Fruit fly (Drosophila melanogaster) whole organism, embryonic: ENCODE measurements around the gene CG14545.

Experiments used
- Atf6 ChIP-seq: fragments of 200-800 bp; sonication (Bioruptor generic); IDR thresholded peaks from 2 replicates; pipeline ENCODE4 v1.3.6; 2022; ENCODE audit warnings: missing biosample characterization, missing genetic modification characterization
- CG12155 ChIP-seq: fragments of 200-800 bp; sonication (Bioruptor generic); optimal IDR thresholded peaks from 3 replicates; lab custom pipeline; 2016; ENCODE audit warnings: missing biosample characterization, missing genetic modification characterization
- CG12391 ChIP-seq: fragments of 200-800 bp; sonication (Bioruptor generic); optimal IDR thresholded peaks from 3 replicates; lab custom pipeline; 2018; ENCODE audit warnings: missing biosample characterization, mild to moderate bottlenecking, missing genetic modification characterization, moderate library complexity
- CG14050 ChIP-seq: fragments of 200-800 bp; sonication (Bioruptor generic); IDR thresholded peaks from 3 replicates; pipeline ENCODE4 v1.3.6; 2022; ENCODE audit warnings: missing biosample characterization, missing genetic modification characterization
- CG14860 ChIP-seq: fragments of 200-800 bp; sonication (Bioruptor generic); IDR thresholded peaks from 3 replicates; pipeline ENCODE4 v1.3.6; 2022; ENCODE audit warnings: missing biosample characterization, missing genetic modification characterization; ENCODE audit not compliant: partially characterized antibody
- CG15514 ChIP-seq: fragments of 200-800 bp; sonication (Bioruptor generic); optimal IDR thresholded peaks from 3 replicates; lab custom pipeline; 2017; ENCODE audit warnings: missing biosample characterization, missing genetic modification characterization, mild to moderate bottlenecking, moderate library complexity, missing genetic modification reagents
- CG1603 ChIP-seq: fragments of 200-800 bp; sonication (Bioruptor generic); optimal IDR thresholded peaks from 2 replicates; lab custom pipeline; 2019; ENCODE audit warnings: missing biosample characterization, mild to moderate bottlenecking, missing genetic modification characterization, moderate library complexity
- CG17359 ChIP-seq: fragments of 200-800 bp; sonication (Bioruptor generic); optimal IDR thresholded peaks from 3 replicates; lab custom pipeline; 2018; ENCODE audit warnings: missing biosample characterization, mild to moderate bottlenecking, missing genetic modification characterization, moderate library complexity
- CG17912 ChIP-seq: fragments of 200-800 bp; sonication (Bioruptor generic); optimal IDR thresholded peaks from 2 replicates; lab custom pipeline; 2018; ENCODE audit warnings: missing biosample characterization, mild to moderate bottlenecking, missing genetic modification characterization
- CG18262 ChIP-seq: fragments of 200-800 bp; optimal IDR thresholded peaks from 3 replicates; lab custom pipeline; 2019; ENCODE audit warnings: missing biosample characterization, mild to moderate bottlenecking, missing genetic modification characterization, moderate library complexity
- CG2120 ChIP-seq: fragments of 200-800 bp; sonication (Bioruptor generic); optimal IDR thresholded peaks from 3 replicates; lab custom pipeline; 2016; ENCODE audit warnings: missing biosample characterization, missing genetic modification characterization
- CG3065 ChIP-seq: fragments of 200-800 bp; sonication (Bioruptor generic); optimal IDR thresholded peaks from 2 replicates; lab custom pipeline; 2016; ENCODE audit warnings: missing biosample characterization, missing genetic modification characterization
- CG3407 ChIP-seq: fragments of 200-800 bp; sonication (Bioruptor generic); optimal IDR thresholded peaks from 2 replicates; lab custom pipeline; 2018; ENCODE audit warnings: missing biosample characterization, mild to moderate bottlenecking, missing genetic modification characterization
- CG34224 ChIP-seq: fragments of 200-800 bp; sonication (Bioruptor generic); IDR thresholded peaks from 3 replicates; pipeline ENCODE4 v1.3.6; 2022; ENCODE audit warnings: missing biosample characterization, missing genetic modification characterization; ENCODE audit not compliant: partially characterized antibody
- CG4282 ChIP-seq: fragments of 200-800 bp; sonication (Bioruptor generic); optimal IDR thresholded peaks from 2 replicates; lab custom pipeline; 2016; ENCODE audit warnings: missing biosample characterization, missing genetic modification characterization
- CG4328 ChIP-seq: fragments of 200-800 bp; sonication (Bioruptor generic); optimal IDR thresholded peaks from 3 replicates; lab custom pipeline; 2017; ENCODE audit warnings: missing biosample characterization, missing genetic modification reagents, missing genetic modification characterization
- CG5180 ChIP-seq: fragments of 200-800 bp; sonication (Bioruptor generic); optimal IDR thresholded peaks from 3 replicates; lab custom pipeline; 2017; ENCODE audit warnings: missing biosample characterization, missing genetic modification characterization, mild to moderate bottlenecking, moderate library complexity, missing genetic modification reagents
- CG6272 ChIP-seq: fragments of 200-800 bp; sonication (Bioruptor generic); IDR thresholded peaks from 2 replicates; pipeline ENCODE4 v1.3.6; 2022; ENCODE audit warnings: missing biosample characterization, missing genetic modification characterization
- CG7963 ChIP-seq: fragments of 200-800 bp; sonication (Bioruptor generic); IDR thresholded peaks from 3 replicates; pipeline ENCODE4 v1.3.6; 2022; ENCODE audit warnings: missing biosample characterization, missing genetic modification characterization; ENCODE audit not compliant: partially characterized antibody
- CG8478 ChIP-seq: fragments of >200 bp; optimal IDR thresholded peaks from 2 replicates; lab custom pipeline; 2018
- CG9797 ChIP-seq: fragments of 200-800 bp; sonication (Bioruptor generic); optimal IDR thresholded peaks from 3 replicates; lab custom pipeline; 2018; ENCODE audit warnings: missing biosample characterization, mild to moderate bottlenecking, missing genetic modification characterization
- CoRest ChIP-seq: fragments of 200-800 bp; sonication (Bioruptor generic); optimal IDR thresholded peaks from 3 replicates; lab custom pipeline; 2018; ENCODE audit warnings: missing biosample characterization, mild to moderate bottlenecking, missing genetic modification characterization, moderate library complexity
- Dek ChIP-seq: fragments of 200-800 bp; sonication (Bioruptor generic); optimal IDR thresholded peaks from 3 replicates; lab custom pipeline; 2019; ENCODE audit warnings: missing biosample characterization, mild to moderate bottlenecking, missing genetic modification characterization, moderate library complexity
- Doc2 ChIP-seq: fragments of 200-800 bp; sonication (Bioruptor generic); IDR thresholded peaks from 2 replicates; pipeline ENCODE4 v1.3.6; 2022; ENCODE audit warnings: missing biosample characterization, missing genetic modification characterization
- Doc3 ChIP-seq: fragments of 200-800 bp; sonication (Bioruptor generic); IDR thresholded peaks from 3 replicates; pipeline ENCODE4 v1.3.6; 2022; ENCODE audit warnings: missing biosample characterization, missing genetic modification characterization; ENCODE audit not compliant: partially characterized antibody
- Drgx ChIP-seq: fragments of 200-800 bp; sonication (Bioruptor generic); IDR thresholded peaks from 2 replicates; pipeline ENCODE4 v1.3.6; 2022; ENCODE audit warnings: missing biosample characterization, missing genetic modification characterization
- Ets97D ChIP-seq: fragments of 200-800 bp; sonication (Bioruptor generic); optimal IDR thresholded peaks from 3 replicates; lab custom pipeline; 2016; ENCODE audit warnings: missing biosample characterization, missing genetic modification characterization
- Hmr ChIP-seq: fragments of 200-800 bp; sonication (Bioruptor generic); optimal IDR thresholded peaks from 3 replicates; lab custom pipeline; 2017; ENCODE audit warnings: mild to moderate bottlenecking, missing biosample characterization, missing genetic modification reagents, missing genetic modification characterization
- Max ChIP-seq: fragments of 200-800 bp; sonication (Bioruptor generic); optimal IDR thresholded peaks from 2 replicates; lab custom pipeline; 2016; ENCODE audit warnings: missing biosample characterization, mild to moderate bottlenecking, missing genetic modification characterization
- NfI ChIP-seq: fragments of 200-800 bp; sonication (Bioruptor generic); optimal IDR thresholded peaks from 3 replicates; lab custom pipeline; 2018; ENCODE audit warnings: missing biosample characterization, mild to moderate bottlenecking, missing genetic modification characterization, moderate library complexity
- Opbp ChIP-seq: fragments of 200-800 bp; sonication (Bioruptor generic); IDR thresholded peaks from 3 replicates; pipeline ENCODE4 v1.3.6; 2022; ENCODE audit warnings: missing biosample characterization, missing genetic modification characterization; ENCODE audit not compliant: partially characterized antibody
- Xbp1 ChIP-seq: fragments of 200-800 bp; sonication (Bioruptor generic); optimal IDR thresholded peaks from 3 replicates; lab custom pipeline; 2016; ENCODE audit warnings: missing biosample characterization, mild to moderate bottlenecking, missing genetic modification characterization
- ato ChIP-seq: fragments of 200-800 bp; sonication (Bioruptor generic); IDR thresholded peaks from 2 replicates; pipeline ENCODE4 v1.3.6; 2022; ENCODE audit warnings: missing biosample characterization, missing genetic modification characterization; ENCODE audit not compliant: partially characterized antibody
- cg ChIP-seq: fragments of 200-800 bp; sonication (Bioruptor generic); optimal IDR thresholded peaks from 3 replicates; lab custom pipeline; 2019; ENCODE audit warnings: missing biosample characterization, mild to moderate bottlenecking, missing genetic modification characterization, moderate library complexity
- chinmo ChIP-seq: fragments of 200-800 bp; sonication (Bioruptor generic); IDR thresholded peaks from 4 replicates; pipeline ENCODE4 v1.3.6; 2022; ENCODE audit warnings: missing biosample characterization, missing genetic modification characterization; ENCODE audit not compliant: partially characterized antibody
- chn ChIP-seq: fragments of 200-800 bp; sonication (Bioruptor generic); optimal IDR thresholded peaks from 2 replicates; lab custom pipeline; 2016; ENCODE audit warnings: missing biosample characterization, missing genetic modification characterization
- ci ChIP-seq: fragments of 200-800 bp; sonication (Bioruptor generic); IDR thresholded peaks from 3 replicates; pipeline ENCODE4 v1.3.6; 2022; ENCODE audit warnings: missing biosample characterization, missing genetic modification characterization
- da ChIP-seq: fragments of 200-800 bp; sonication (Bioruptor generic); optimal IDR thresholded peaks from 2 replicates; lab custom pipeline; 2016; ENCODE audit warnings: missing biosample characterization, missing genetic modification characterization
- nerfin-2 ChIP-seq: fragments of 200-800 bp; sonication (Bioruptor generic); IDR thresholded peaks from 2 replicates; pipeline ENCODE4 v1.3.6; 2022; ENCODE audit warnings: missing biosample characterization, missing genetic modification characterization; ENCODE audit not compliant: partially characterized antibody
- pho ChIP-seq: fragments of 200-800 bp; sonication (Bioruptor generic); optimal IDR thresholded peaks from 2 replicates; lab custom pipeline; 2016; ENCODE audit warnings: missing biosample characterization, missing genetic modification characterization
- phol ChIP-seq: fragments of 200-800 bp; sonication (Bioruptor generic); optimal IDR thresholded peaks from 3 replicates; lab custom pipeline; 2018; ENCODE audit warnings: missing biosample characterization, mild to moderate bottlenecking, missing genetic modification characterization, moderate library complexity
- pita ChIP-seq: fragments of 200-800 bp; sonication (Bioruptor generic); optimal IDR thresholded peaks from 2 replicates; lab custom pipeline; 2017; ENCODE audit warnings: missing biosample characterization, mild to moderate bottlenecking, missing genetic modification characterization
- prd ChIP-seq, 3 experiments: fragments of >200 bp in 2 of 3; fragments of 200-800 bp in 1 of 3; sonication (Bioruptor generic) in 1 of 3; optimal IDR thresholded peaks in 2 of 3; IDR thresholded peaks in 1 of 3; 2 replicates in 2 of 3; 3 replicates in 1 of 3; pipeline versions ENCODE4 v1.3.6 to Lab custom; 2017 to 2022; ENCODE audit warnings: missing biosample characterization in 1 of 3, missing genetic modification characterization in 1 of 3
- row ChIP-seq: fragments of 200-800 bp; sonication (Bioruptor generic); IDR thresholded peaks from 3 replicates; pipeline ENCODE4 v1.3.6; 2022; ENCODE audit warnings: missing biosample characterization, missing genetic modification characterization
- sr ChIP-seq: fragments of 200-800 bp; sonication (Bioruptor generic); IDR thresholded peaks from 3 replicates; pipeline ENCODE4 v1.3.6; 2022; ENCODE audit warnings: missing biosample characterization, missing genetic modification characterization
- tna ChIP-seq: fragments of 200-800 bp; sonication (Bioruptor generic); IDR thresholded peaks from 2 replicates; pipeline ENCODE4 v1.3.6; 2022; ENCODE audit warnings: missing biosample characterization, missing genetic modification characterization; ENCODE audit not compliant: partially characterized antibody
- trh ChIP-seq: fragments of 200-800 bp; sonication (Bioruptor generic); optimal IDR thresholded peaks from 2 replicates; lab custom pipeline; 2016; ENCODE audit warnings: missing biosample characterization, missing genetic modification characterization

Gene CG14545

dm6 chr3R:25888307-25889075 is 37.4 kb upstream of the CG14545 start, which contains the start of gene Lnk:
Gene Lnk (plus strand): TSS chr3R:25888542.
- TF ChIP-seq Drgx (GFP tag; lab: Robert Waterston, UW) (peak; percentile 31; the same call in 1 of the 2 replicates), CoRest (tag; lab: Kevin White, UChicago) (peak; percentile 39), chinmo (GFP tag; lab: Robert Waterston, UW) (peak; percentile 90), CG7963 (GFP tag; lab: Robert Waterston, UW) (peak; percentile 87), Atf6 (peak; percentile 27; the same call in 1 of the 2 replicates), Ets97D (GFP tag; lab: Kevin White, UChicago) (peak; percentile 90), Xbp1 (GFP tag; lab: Kevin White, UChicago) (peak; percentile 18), CG17359 (tag; lab: Kevin White, UChicago) (peak; percentile 3), da (GFP tag; lab: Kevin White, UChicago) (no peak), Max (GFP tag; lab: Kevin White, UChicago) (peak; percentile 32), tna (GFP tag; lab: Robert Waterston, UW) (peak; percentile 81), CG14860 (GFP tag; lab: Robert Waterston, UW) (peak; percentile 67; the same call in 2 of the 3 replicates), Doc3 (peak; percentile 80), CG12391 (peak; percentile 22), NfI (GFP tag; lab: Kevin White, UChicago) (peak; percentile 13), CG15514 (GFP tag; lab: Kevin White, UChicago) (peak; percentile 76), CG4282 (GFP tag; lab: Kevin White, UChicago) (no peak), CG3065 (GFP tag; lab: Kevin White, UChicago) (no peak), chn (GFP tag; lab: Kevin White, UChicago) (peak; percentile 36), phol (tag; lab: Kevin White, UChicago) (peak; percentile 52), Doc2 (no peak), nerfin-2 (peak; percentile 68), CG5180 (GFP tag; lab: Kevin White, UChicago) (no peak), CG3407 (GFP tag; lab: Kevin White, UChicago) (no peak), pho (GFP tag; lab: Kevin White, UChicago) (peak; percentile 26), ato (GFP tag; lab: Robert Waterston, UW) (peak; percentile 88), Hmr (GFP tag; lab: Kevin White, UChicago) (peak; percentile 61), ci (GFP tag; lab: Robert Waterston, UW) (peak; percentile 61; the same call in 2 of the 3 replicates), CG18262 (tag; lab: Kevin White, UChicago) (no peak), row (GFP tag; lab: Robert Waterston, UW) (0 out of 3 replicates have a peak, but pooled peaks have one; percentile 7), pita (GFP tag; lab: Kevin White, UChicago) (peak; percentile 98), CG1603 (tag; lab: Kevin White, UChicago) (peak; percentile 83), Opbp (GFP tag; lab: Robert Waterston, UW) (peak; percentile 95), CG17912 (peak; percentile 18), trh (peak; percentile 17), CG2120 (peak; percentile 53), sr (GFP tag; lab: Robert Waterston, UW) (peak; percentile 95), Dek (tag; lab: Kevin White, UChicago) (peak; percentile 11), CG6272 (no peak), CG12155 (GFP tag; lab: Kevin White, UChicago) (peak; percentile 17), CG34224 (GFP tag; lab: Robert Waterston, UW) (peak; percentile 82), CG4328 (GFP tag; lab: Kevin White, UChicago) (peak; percentile 14), prd (optimal IDR thresholded peaks at IDR 0.05; lab: Kevin White, UChicago) (no peak), prd (GFP tag; IDR thresholded peaks at IDR 0.05; lab: Robert Waterston, UW) (no peak), CG9797 (peak; percentile 79), CG14050 (GFP tag; lab: Robert Waterston, UW) (no peak), cg (GFP tag; lab: Kevin White, UChicago) (peak; percentile 98), CG8478 (lab: Kevin White, UChicago) (peak; percentile 48)
